Worm (Caenorhabditis elegans) whole organism, L3 larva: Measurements from ENCODE around the gene Y51A2A.5.

Experiments
- R02D3.7 ChIP-seq: fragments of 150-350 bp; optimal IDR thresholded peaks from 2 replicates; lab custom pipeline; 2014; ENCODE audit warnings: missing biosample characterization, missing genetic modification characterization
- ZK546.5 ChIP-seq: sonication (generic microtip); optimal IDR thresholded peaks from 2 replicates; lab custom pipeline; 2017; ENCODE audit warnings: missing biosample characterization, missing genetic modification characterization
- aly-2 ChIP-seq: fragments of 150-350 bp; optimal IDR thresholded peaks from 2 replicates; lab custom pipeline; 2014; ENCODE audit warnings: missing biosample characterization, missing genetic modification characterization
- ceh-16 ChIP-seq: sonication (generic microtip); optimal IDR thresholded peaks from 2 replicates; lab custom pipeline; 2017; ENCODE audit warnings: missing biosample characterization, missing genetic modification characterization
- ceh-28 ChIP-seq: fragments of 150-350 bp; optimal IDR thresholded peaks from 2 replicates; lab custom pipeline; 2014; ENCODE audit warnings: missing biosample characterization, missing genetic modification reagents, missing genetic modification characterization
- ceh-82 ChIP-seq: fragments of 150-350 bp; optimal IDR thresholded peaks from 2 replicates; lab custom pipeline; 2014; ENCODE audit warnings: missing biosample characterization, missing genetic modification characterization
- ceh-9 ChIP-seq: sonication (generic microtip); optimal IDR thresholded peaks from 2 replicates; lab custom pipeline; 2018; ENCODE audit warnings: missing biosample characterization, missing genetic modification characterization
- daf-12 ChIP-seq: fragments of 150-350 bp; optimal IDR thresholded peaks from 2 replicates; lab custom pipeline; 2014; ENCODE audit warnings: missing biosample characterization, missing genetic modification reagents, missing genetic modification characterization
- egl-27 ChIP-seq: sonication (generic microtip); optimal IDR thresholded peaks from 4 replicates; lab custom pipeline; 2017; ENCODE audit warnings: missing biosample characterization, missing genetic modification reagents, missing genetic modification characterization
- elt-2 ChIP-seq: sonication (generic microtip); optimal IDR thresholded peaks from 2 replicates; lab custom pipeline; 2016; ENCODE audit warnings: missing genetic modification reagents, mild to moderate bottlenecking, missing genetic modification characterization, missing compliant biosample characterization
- elt-3 ChIP-seq, 3 experiments: fragments of 150-350 bp in 1 of 3; sonication (generic microtip) in 2 of 3; optimal IDR thresholded peaks; 2 replicates in 2 of 3; 4 replicates in 1 of 3; lab custom pipeline; 2014 to 2017; ENCODE audit warnings: missing biosample characterization in 3 of 3, missing genetic modification characterization in 3 of 3
- eor-1 ChIP-seq, 2 experiments: fragments of 150-350 bp; optimal IDR thresholded peaks; 2 replicates each; lab custom pipeline; 2014 to 2018; ENCODE audit warnings: missing biosample characterization in 2 of 2, missing genetic modification characterization in 2 of 2
- fkh-10 ChIP-seq: sonication (generic microtip); optimal IDR thresholded peaks from 2 replicates; lab custom pipeline; 2017; ENCODE audit warnings: missing biosample characterization, missing genetic modification reagents, missing genetic modification characterization
- fos-1 ChIP-seq: fragments of 150-350 bp; optimal IDR thresholded peaks from 2 replicates; lab custom pipeline; 2014; ENCODE audit warnings: missing biosample characterization, missing genetic modification characterization
- hmg-11 ChIP-seq: sonication (generic microtip); optimal IDR thresholded peaks from 2 replicates; lab custom pipeline; 2016; ENCODE audit warnings: missing genetic modification characterization, missing compliant biosample characterization
- jun-1 ChIP-seq: fragments of 150-350 bp; optimal IDR thresholded peaks from 2 replicates; lab custom pipeline; 2014; ENCODE audit warnings: missing biosample characterization, missing genetic modification reagents, missing genetic modification characterization
- lin-15B ChIP-seq: fragments of 150-350 bp; optimal IDR thresholded peaks from 2 replicates; lab custom pipeline; 2014; ENCODE audit warnings: missing biosample characterization, missing genetic modification characterization
- lin-39 ChIP-seq: fragments of 150-350 bp; optimal IDR thresholded peaks from 2 replicates; lab custom pipeline; 2018; ENCODE audit warnings: missing biosample characterization, missing genetic modification reagents, missing genetic modification characterization
- lsy-12 ChIP-seq: sonication (generic microtip); optimal IDR thresholded peaks from 2 replicates; lab custom pipeline; 2016; ENCODE audit warnings: mild to moderate bottlenecking, missing genetic modification characterization, missing compliant biosample characterization
- mml-1 ChIP-seq: fragments of 150-350 bp; sonication (generic microtip); optimal IDR thresholded peaks from 3 replicates; lab custom pipeline; 2014; ENCODE audit warnings: missing biosample characterization, missing genetic modification characterization
- nhr-12 ChIP-seq: fragments of 150-350 bp; optimal IDR thresholded peaks from 2 replicates; lab custom pipeline; 2014; ENCODE audit warnings: missing biosample characterization, missing genetic modification characterization
- nhr-23 ChIP-seq: fragments of 150-350 bp; optimal IDR thresholded peaks from 2 replicates; lab custom pipeline; 2014; ENCODE audit warnings: missing biosample characterization, missing genetic modification reagents, missing genetic modification characterization
- nhr-25 ChIP-seq: sonication (generic microtip); optimal IDR thresholded peaks from 2 replicates; lab custom pipeline; 2017; ENCODE audit warnings: missing biosample characterization, missing genetic modification characterization
- nhr-43 ChIP-seq: sonication (generic microtip); optimal IDR thresholded peaks from 2 replicates; lab custom pipeline; 2016; ENCODE audit warnings: mild to moderate bottlenecking, missing genetic modification characterization, missing compliant biosample characterization; ENCODE audit not compliant: poor library complexity, severe bottlenecking
- nhr-67 ChIP-seq: fragments of 150-350 bp; optimal IDR thresholded peaks from 2 replicates; lab custom pipeline; 2014; ENCODE audit warnings: missing biosample characterization, missing genetic modification characterization
- nhr-76 ChIP-seq: fragments of 150-350 bp; sonication (generic microtip); optimal IDR thresholded peaks from 5 replicates; lab custom pipeline; 2014; ENCODE audit warnings: missing biosample characterization, missing genetic modification characterization
- nhr-77 ChIP-seq: fragments of 150-350 bp; optimal IDR thresholded peaks from 2 replicates; lab custom pipeline; 2014; ENCODE audit warnings: missing biosample characterization, missing genetic modification characterization
- pha-4 ChIP-seq: fragments of 150-350 bp; optimal IDR thresholded peaks from 2 replicates; lab custom pipeline; 2014; ENCODE audit warnings: missing biosample characterization, missing genetic modification reagents, missing genetic modification characterization
- pqm-1 ChIP-seq: fragments of 150-350 bp; optimal IDR thresholded peaks from 2 replicates; lab custom pipeline; 2017; ENCODE audit warnings: missing biosample characterization, missing genetic modification characterization, inconsistent platforms
- sea-2 ChIP-seq: fragments of 150-350 bp; sonication (generic microtip); optimal IDR thresholded peaks from 4 replicates; lab custom pipeline; 2014; ENCODE audit warnings: missing biosample characterization, missing genetic modification reagents, missing genetic modification characterization
- skn-1 ChIP-seq: fragments of 150-350 bp; optimal IDR thresholded peaks from 2 replicates; lab custom pipeline; 2014; ENCODE audit warnings: missing biosample characterization, missing genetic modification characterization
- snpc-4 ChIP-seq: fragments of 150-350 bp; optimal IDR thresholded peaks from 2 replicates; lab custom pipeline; 2014; ENCODE audit warnings: missing biosample characterization, missing genetic modification characterization
- tbx-2 ChIP-seq: sonication (generic microtip); optimal IDR thresholded peaks from 2 replicates; lab custom pipeline; 2016; ENCODE audit warnings: mild to moderate bottlenecking, missing genetic modification characterization, missing compliant biosample characterization
- unc-39 ChIP-seq: sonication (generic microtip); optimal IDR thresholded peaks from 4 replicates; lab custom pipeline; 2017; ENCODE audit warnings: missing biosample characterization, missing genetic modification characterization
- unc-62 ChIP-seq: fragments of 150-350 bp; sonication (generic microtip); optimal IDR thresholded peaks from 4 replicates; lab custom pipeline; 2014; ENCODE audit warnings: missing biosample characterization, missing genetic modification reagents, missing genetic modification characterization

The Y51A2A.5 gene

ce11 chrV:18339807-18340206 lies 41.2 kb downstream of the Y51A2A.5 start, which contains the start of gene C08E8.10:
Gene C08E8.10 (minus strand): TSS chrV:18339907.
- no peak for TF ChIP-seq nhr-76
- TF ChIP-seq daf-12 (tag; lab: Kevin White, UChicago): no peak
- TF ChIP-seq nhr-25: no peak
- TF ChIP-seq ZK546.5 (tag; lab: Kevin White, UChicago): no peak
- TF ChIP-seq elt-2: no peak
- TF ChIP-seq snpc-4 (tag; lab: Kevin White, UChicago): no peak
- no peak for TF ChIP-seq nhr-67
- no peak for TF ChIP-seq R02D3.7
- no peak for TF ChIP-seq unc-39 (tag; lab: Kevin White, UChicago)
- TF ChIP-seq eor-1 (tag; optimal IDR thresholded peaks at IDR 0.05; lab: Kevin White, UChicago): no peak
- no peak for TF ChIP-seq nhr-77 (tag; lab: Kevin White, UChicago)
- no peak for TF ChIP-seq tbx-2 (tag; lab: Kevin White, UChicago)
- no peak for TF ChIP-seq elt-3 (tag; optimal IDR thresholded peaks at IDR 0.05; lab: Kevin White, UChicago)
- TF ChIP-seq aly-2 (tag; lab: Kevin White, UChicago): no peak
- TF ChIP-seq, all 47 proteins: peak for 0

ce11 chrV:18344194-18344593 lies 45.6 kb downstream of the Y51A2A.5 start:
- TF ChIP-seq sea-2 (GFP tag; lab: Kevin White, UChicago) (no peak), nhr-12 (tag; lab: Kevin White, UChicago) (no peak), lin-15B (tag; lab: Kevin White, UChicago) (no peak), lin-39 (no peak), pha-4 (no peak), skn-1 (tag; lab: Kevin White, UChicago) (no peak), daf-12 (tag; lab: Kevin White, UChicago) (no peak), tbx-2 (tag; lab: Kevin White, UChicago) (no peak), nhr-77 (tag; lab: Kevin White, UChicago) (no peak), unc-62 (GFP tag; lab: Kevin White, UChicago) (no peak), ceh-16 (tag; lab: Kevin White, UChicago) (no peak), unc-39 (tag; lab: Kevin White, UChicago) (no peak), lsy-12 (tag; lab: Kevin White, UChicago) (no peak)

ce11 chrV:18346080-18346479 lies 47.5 kb downstream of the Y51A2A.5 start:
- TF ChIP-seq fos-1 (peak; percentile 81), nhr-43 (tag; lab: Kevin White, UChicago) (peak; percentile 75), hmg-11 (no peak), egl-27 (tag; lab: Kevin White, UChicago) (peak; percentile 88), ceh-28 (peak; percentile 44), mml-1 (tag; lab: Kevin White, UChicago) (no peak), pha-4 (peak; percentile 55), elt-2 (peak; percentile 100), jun-1 (tag; lab: Kevin White, UChicago) (peak; percentile 98), skn-1 (tag; lab: Kevin White, UChicago) (peak; percentile 34), elt-3 (tag; optimal IDR thresholded peaks at IDR 0.05; lab: Kevin White, UChicago) (peak; percentile 68 to 96 (median 94)), ceh-9 (tag; lab: Kevin White, UChicago) (no peak), aly-2 (tag; lab: Kevin White, UChicago) (no peak), fkh-10 (GFP tag; lab: Kevin White, UChicago) (no peak), nhr-25 (no peak), pqm-1 (tag; lab: Kevin White, UChicago) (peak; percentile 100), nhr-23 (tag; lab: Kevin White, UChicago) (peak; percentile 57), lsy-12 (tag; lab: Kevin White, UChicago) (no peak), ceh-82 (tag; lab: Kevin White, UChicago) (no peak), unc-39 (tag; lab: Kevin White, UChicago) (no peak), nhr-67 (no peak)

ce11 chrV:18350046-18350445 lies 51.4 kb downstream of the Y51A2A.5 start, which contains the start of gene C08E8.3:
Gene C08E8.3 (plus strand): TSS chrV:18350129.
- TF ChIP-seq R02D3.7 (no peak), lin-15B (tag; lab: Kevin White, UChicago) (no peak)
